Worm (Caenorhabditis elegans) whole organism, L2 larva: Measurements from ENCODE around the gene gst-4.
A peak's percentile ranks its signal among the peaks of the same experiment; 100 is the strongest.

Source experiments
- C34F6.9 ChIP-seq: fragments of 150-350 bp; optimal IDR thresholded peaks from 2 replicates; lab custom pipeline; 2014; ENCODE audit warnings: missing biosample characterization, missing genetic modification characterization
- R02D3.7 ChIP-seq: fragments of 150-350 bp; optimal IDR thresholded peaks from 2 replicates; lab custom pipeline; 2014; ENCODE audit warnings: missing biosample characterization, missing genetic modification characterization
- Y55F3AM.14 ChIP-seq: fragments of 200-800 bp; sonication (Bioruptor generic); optimal IDR thresholded peaks from 2 replicates; lab custom pipeline; 2018; ENCODE audit warnings: mild to moderate bottlenecking, missing genetic modification characterization, missing compliant biosample characterization
- alr-1 ChIP-seq: fragments of 150-350 bp; optimal IDR thresholded peaks from 2 replicates; lab custom pipeline; 2014; ENCODE audit warnings: missing biosample characterization, missing genetic modification characterization
- aly-2 ChIP-seq: fragments of 150-350 bp; optimal IDR thresholded peaks from 2 replicates; lab custom pipeline; 2014; ENCODE audit warnings: missing biosample characterization, missing genetic modification characterization
- ama-1 ChIP-seq: fragments of 150-350 bp; optimal IDR thresholded peaks from 2 replicates; lab custom pipeline; 2018; ENCODE audit warnings: inconsistent platforms
- blmp-1 ChIP-seq: sonication (generic microtip); optimal IDR thresholded peaks from 2 replicates; lab custom pipeline; 2017; ENCODE audit warnings: missing genetic modification characterization, mild to moderate bottlenecking, missing compliant biosample characterization, antibody characterized with exemption, moderate library complexity; ENCODE audit not compliant: insufficient read depth
- ceh-16 ChIP-seq: fragments of 150-350 bp; optimal IDR thresholded peaks from 2 replicates; lab custom pipeline; 2014; ENCODE audit warnings: missing biosample characterization, missing genetic modification characterization
- ceh-82 ChIP-seq: fragments of 150-350 bp; optimal IDR thresholded peaks from 2 replicates; lab custom pipeline; 2014; ENCODE audit warnings: missing biosample characterization, missing genetic modification characterization
- dmd-4 ChIP-seq: sonication (generic microtip); optimal IDR thresholded peaks from 2 replicates; lab custom pipeline; 2017; ENCODE audit warnings: missing biosample characterization, missing genetic modification characterization
- egl-27 ChIP-seq: sonication (generic microtip); optimal IDR thresholded peaks from 3 replicates; lab custom pipeline; 2017; ENCODE audit warnings: missing biosample characterization, missing genetic modification reagents, missing genetic modification characterization
- fos-1 ChIP-seq: fragments of 150-350 bp; optimal IDR thresholded peaks from 2 replicates; lab custom pipeline; 2014; ENCODE audit warnings: missing biosample characterization, missing genetic modification characterization
- lin-11 ChIP-seq: fragments of 150-350 bp; sonication (generic microtip); optimal IDR thresholded peaks from 2 replicates; lab custom pipeline; 2014; ENCODE audit warnings: missing biosample characterization, missing genetic modification characterization, inconsistent platforms, mixed read lengths
- lin-13 ChIP-seq: fragments of 150-350 bp; optimal IDR thresholded peaks from 2 replicates; lab custom pipeline; 2014; ENCODE audit warnings: missing biosample characterization, missing genetic modification reagents, missing genetic modification characterization
- lsy-2 ChIP-seq, 2 experiments: fragments of 150-350 bp in 1 of 2; sonication (generic microtip) in 1 of 2; optimal IDR thresholded peaks; 2 replicates each; lab custom pipeline; 2014 to 2017; ENCODE audit warnings: missing biosample characterization in 2 of 2, missing genetic modification characterization in 2 of 2
- mab-5 ChIP-seq: fragments of 150-350 bp; optimal IDR thresholded peaks from 2 replicates; lab custom pipeline; 2014; ENCODE audit warnings: missing biosample characterization, missing genetic modification characterization
- mdl-1 ChIP-seq, 2 experiments: fragments of 150-350 bp in 1 of 2; sonication (generic microtip) in 1 of 2; optimal IDR thresholded peaks; 2 replicates each; lab custom pipeline; 2017; ENCODE audit warnings: missing biosample characterization in 2 of 2, missing genetic modification characterization in 2 of 2
- nhr-11 ChIP-seq: fragments of 150-350 bp; optimal IDR thresholded peaks from 2 replicates; lab custom pipeline; 2014; ENCODE audit warnings: missing biosample characterization, missing genetic modification characterization
- nhr-21 ChIP-seq: fragments of 150-350 bp; optimal IDR thresholded peaks from 2 replicates; lab custom pipeline; 2014; ENCODE audit warnings: missing biosample characterization, missing genetic modification characterization
- nhr-23 ChIP-seq: fragments of 150-350 bp; optimal IDR thresholded peaks from 2 replicates; lab custom pipeline; 2014; ENCODE audit warnings: missing biosample characterization, missing genetic modification reagents, missing genetic modification characterization
- nhr-25 ChIP-seq: fragments of 150-350 bp; sonication (generic microtip); optimal IDR thresholded peaks from 3 replicates; lab custom pipeline; 2014; ENCODE audit warnings: missing biosample characterization, missing genetic modification characterization
- nhr-6 ChIP-seq: fragments of 150-350 bp; optimal IDR thresholded peaks from 2 replicates; lab custom pipeline; 2014; ENCODE audit warnings: missing biosample characterization, missing genetic modification characterization
- nhr-77 ChIP-seq: fragments of 150-350 bp; optimal IDR thresholded peaks from 2 replicates; lab custom pipeline; 2014; ENCODE audit warnings: missing biosample characterization, missing genetic modification characterization
- peb-1 ChIP-seq: fragments of 150-350 bp; optimal IDR thresholded peaks from 2 replicates; lab custom pipeline; 2014; ENCODE audit warnings: missing biosample characterization, missing genetic modification characterization
- sem-4 ChIP-seq: fragments of 150-350 bp; optimal IDR thresholded peaks from 2 replicates; lab custom pipeline; 2014; ENCODE audit warnings: missing biosample characterization, missing genetic modification reagents, missing genetic modification characterization
- skn-1 ChIP-seq: sonication (generic microtip); optimal IDR thresholded peaks from 2 replicates; lab custom pipeline; 2017; ENCODE audit warnings: missing biosample characterization, missing genetic modification characterization
- sma-9 ChIP-seq, 2 experiments: fragments of 150-350 bp in 1 of 2; sonication (generic microtip) in 1 of 2; optimal IDR thresholded peaks; 2 replicates each; lab custom pipeline; 2014 to 2016; ENCODE audit warnings: missing genetic modification characterization in 2 of 2, mild to moderate bottlenecking in 1 of 2, missing biosample characterization in 1 of 2, missing compliant biosample characterization in 1 of 2, missing genetic modification reagents in 1 of 2, moderate library complexity in 1 of 2
- unc-55 ChIP-seq: fragments of 150-350 bp; sonication (generic microtip); optimal IDR thresholded peaks from 3 replicates; lab custom pipeline; 2014; ENCODE audit warnings: missing biosample characterization, missing genetic modification reagents, missing genetic modification characterization
- unc-62 ChIP-seq: fragments of 150-350 bp; optimal IDR thresholded peaks from 2 replicates; lab custom pipeline; 2014; ENCODE audit warnings: missing biosample characterization, missing genetic modification reagents, missing genetic modification characterization
- ztf-11 ChIP-seq: sonication (generic microtip); optimal IDR thresholded peaks from 2 replicates; lab custom pipeline; 2017; ENCODE audit warnings: missing biosample characterization, missing genetic modification characterization
- ztf-4 ChIP-seq: fragments of 150-350 bp; optimal IDR thresholded peaks from 2 replicates; lab custom pipeline; 2014; ENCODE audit warnings: missing biosample characterization, missing genetic modification characterization

Gene gst-4

ce11 chrIV:10141930-10142505, at the start of gene gst-4, which contains the start of the genes gst-2 and dhs-12:
TSS of gene gst-4 (plus strand) at chrIV:10142225.
TSS of gene gst-2 (minus strand) at chrIV:10142061.
TSS of gene dhs-12 (plus strand) at chrIV:10142455.
- no peak for TF ChIP-seq sma-9 (GFP tag; optimal IDR thresholded peaks at IDR 0.05; lab: Kevin White, UChicago)
- no peak for TF ChIP-seq sma-9 (tag; optimal IDR thresholded peaks at IDR 0.05; lab: Kevin White, UChicago)
- peak; percentile 93 for TF ChIP-seq skn-1 (tag; lab: Kevin White, UChicago)

- TF ChIP-seq ztf-11 (tag; lab: Kevin White, UChicago) (no peak), unc-62 (GFP tag; lab: Kevin White, UChicago) (no peak), nhr-6 (tag; lab: Kevin White, UChicago) (no peak), ceh-82 (tag; lab: Kevin White, UChicago) (no peak), nhr-11 (no peak), ztf-4 (no peak), dmd-4 (no peak), sem-4 (tag; lab: Kevin White, UChicago) (no peak), C34F6.9 (no peak), fos-1 (no peak), peb-1 (tag; lab: Kevin White, UChicago) (no peak), R02D3.7 (no peak), egl-27 (tag; lab: Kevin White, UChicago) (no peak), nhr-25 (tag; lab: Kevin White, UChicago) (no peak), nhr-21 (tag; lab: Kevin White, UChicago) (no peak), sma-9 (GFP tag; optimal IDR thresholded peaks at IDR 0.05; lab: Kevin White, UChicago) (no peak), sma-9 (tag; optimal IDR thresholded peaks at IDR 0.05; lab: Kevin White, UChicago) (no peak), Y55F3AM.14 (no peak)
- TF ChIP-seq, all 48 proteins: peak for 0
Measured at ce11 chrIV:10095171-10095570, 46.9 kb upstream of the gst-4 start, which contains the start of the genes C04G2.5 and msp-36. TSS of gene C04G2.5 (minus strand) at chrIV:10095271. TSS of gene msp-36 (plus strand) at chrIV:10095433.

ce11 chrIV:10096881-10097280, 45.1 kb upstream of the gst-4 start, which contains the start of gene dis-3:
TSS of gene dis-3 (plus strand) at chrIV:10097202.
- TF ChIP-seq ztf-11 (tag; lab: Kevin White, UChicago) (no peak), R02D3.7 (peak; percentile 55)

- no peak for TF ChIP-seq lin-13
- no peak for TF ChIP-seq alr-1 (tag; lab: Kevin White, UChicago)
- no peak for TF ChIP-seq lin-11 (tag; lab: Kevin White, UChicago)
- no peak for TF ChIP-seq lsy-2 (tag; optimal IDR thresholded peaks at IDR 0.05; lab: Kevin White, UChicago)
- no peak for TF ChIP-seq peb-1 (tag; lab: Kevin White, UChicago)
- no peak for TF ChIP-seq C34F6.9
- TF ChIP-seq nhr-77 (tag; lab: Kevin White, UChicago): no peak
- no peak for TF ChIP-seq ceh-16 (tag; lab: Kevin White, UChicago)
- TF ChIP-seq mdl-1 (tag; optimal IDR thresholded peaks at IDR 0.05; lab: Kevin White, UChicago): no peak
- no peak for TF ChIP-seq unc-62 (GFP tag; lab: Kevin White, UChicago)
- no peak for TF ChIP-seq mab-5 (tag; lab: Kevin White, UChicago)
- TF ChIP-seq egl-27 (tag; lab: Kevin White, UChicago): no peak
- no peak for TF ChIP-seq ztf-4
- no peak for TF ChIP-seq aly-2 (tag; lab: Kevin White, UChicago)
- no peak for TF ChIP-seq blmp-1 (tag; lab: Kevin White, UChicago)
Measured at ce11 chrIV:10110417-10110816, 31.6 kb upstream of the gst-4 start, which contains the start of gene egl-38. TSS of gene egl-38 (minus strand) at chrIV:10110517.

- TF ChIP-seq egl-27 (tag; lab: Kevin White, UChicago): no peak
- TF ChIP-seq nhr-23: no peak
- no peak for TF ChIP-seq ama-1
- TF ChIP-seq sma-9 (GFP tag; optimal IDR thresholded peaks at IDR 0.05; lab: Kevin White, UChicago): no peak
- TF ChIP-seq sma-9 (tag; optimal IDR thresholded peaks at IDR 0.05; lab: Kevin White, UChicago): no peak
- TF ChIP-seq mab-5 (tag; lab: Kevin White, UChicago): no peak
- no peak for TF ChIP-seq ceh-16 (tag; lab: Kevin White, UChicago)
- no peak for TF ChIP-seq peb-1 (tag; lab: Kevin White, UChicago)
- no peak for TF ChIP-seq unc-55 (GFP tag; lab: Kevin White, UChicago)
- no peak for TF ChIP-seq skn-1 (tag; lab: Kevin White, UChicago)
Measured at ce11 chrIV:10110870-10111269, 31.2 kb upstream of the gst-4 start.
